Worm (Caenorhabditis elegans) whole organism, young adult: ENCODE data around the gene C25D7.9.

ENCODE experiments used
- efl-1 ChIP-seq: fragments of 150-350 bp; optimal IDR thresholded peaks from 2 replicates; lab custom pipeline; 2014; ENCODE audit warnings: missing biosample characterization, missing genetic modification reagents, missing genetic modification characterization
- madf-8 ChIP-seq: fragments of 200-800 bp; sonication (Bioruptor generic); conservative IDR thresholded peaks from 2 replicates; pipeline ENCODE4 v1.3.6; 2022; ENCODE audit warnings: missing genetic modification reagents, missing genetic modification characterization, missing compliant biosample characterization
- pha-4 ChIP-seq: fragments of 150-350 bp; sonication (generic microtip); optimal IDR thresholded peaks from 2 replicates; lab custom pipeline; 2014; ENCODE audit warnings: missing biosample characterization, missing genetic modification reagents, missing genetic modification characterization
- sdz-38 ChIP-seq: sonication (generic microtip); optimal IDR thresholded peaks from 2 replicates; lab custom pipeline; 2016; ENCODE audit warnings: missing genotype, missing genetic modification characterization, missing compliant biosample characterization
- unc-62 ChIP-seq: fragments of 150-350 bp; optimal IDR thresholded peaks from 2 replicates; lab custom pipeline; 2014; ENCODE audit warnings: missing biosample characterization, missing genetic modification reagents, missing genetic modification characterization

ce11 chrV:15090457-15090856 is 25.5 kb downstream of the C25D7.9 start, which contains the start of gene C01G10.17:
- TF ChIP-seq unc-62 (GFP tag; lab: Kevin White, UChicago) (no peak), pha-4 (no peak), madf-8 (GFP tag; lab: Robert Waterston, UW) (no peak), efl-1 (GFP tag; lab: Kevin White, UChicago) (no peak), sdz-38 (tag; lab: Kevin White, UChicago) (no peak)
